Worm (Caenorhabditis elegans) whole organism, L4 larva: ENCODE measurements around the gene ifa-3.

Source experiments
- F49E8.2 ChIP-seq: sonication (generic microtip); optimal IDR thresholded peaks from 2 replicates; lab custom pipeline; 2016; ENCODE audit warnings: missing compliant biosample characterization, mild to moderate bottlenecking, missing genetic modification characterization, borderline replicate concordance
- lim-7 ChIP-seq: fragments of 200-800 bp; sonication (Bioruptor generic); IDR thresholded peaks from 2 replicates; pipeline ENCODE4 v1.3.6; 2022; ENCODE audit warnings: missing genetic modification characterization, missing compliant biosample characterization
- mes-2 ChIP-seq: sonication (generic microtip); optimal IDR thresholded peaks from 2 replicates; lab custom pipeline; 2016; ENCODE audit warnings: missing genotype, mild to moderate bottlenecking, missing genetic modification characterization, missing compliant biosample characterization; ENCODE audit not compliant: poor library complexity, severe bottlenecking
- unc-62 ChIP-seq, 3 experiments: fragments of 150-350 bp in 1 of 3; sonication (generic microtip); optimal IDR thresholded peaks in 2 of 3; peaks in 1 of 3; 1 replicate in 1 of 3; 2 replicates in 2 of 3; lab custom pipeline; 2014 to 2017; ENCODE audit warnings: missing biosample characterization in 3 of 3, missing genetic modification characterization in 3 of 3, missing genetic modification reagents in 3 of 3, missing genotype in 1 of 3

- no peak for TF ChIP-seq F49E8.2 (tag; lab: Kevin White, UChicago)
- TF ChIP-seq mes-2 = no peak
- no peak for TF ChIP-seq lim-7 (GFP tag; lab: Robert Waterston, UW)
- TF ChIP-seq unc-62 (GFP tag; optimal IDR thresholded peaks at IDR 0.05 in 1 of 2; lab: Kevin White, UChicago) = no peak
- TF ChIP-seq unc-62 (tag; optimal IDR thresholded peaks at IDR 0.05; lab: Kevin White, UChicago) = no peak
Measured at ce11 chrX:16260077-16260476, 9.8 kb downstream of the ifa-3 start.
